ENCODE assay signal across 1 fruit fly cellular context in genomic region chrX:5744992-5745732, dm6.
A peak's percentile ranks its signal among the peaks of the same experiment; 100 is the strongest.
TF ChIP-seq lines count a peak whose summit lies in the region.

No protein-coding gene starts in this region.

TF ChIP-seq in whole organism, embryonic, 481 proteins besides CTCF, POLR2A, EP300 and RAD21 (continued from another document):
- TF ChIP-seq CG6689 (GFP tag; IDR thresholded peaks at IDR 0.05; lab: Robert Waterston, UW) = 0 out of 2 replicates have a peak, but pooled peaks have one; percentile 7
- no peak for TF ChIP-seq gce (GFP tag; IDR thresholded peaks at IDR 0.05; lab: Robert Waterston, UW)
- no peak for TF ChIP-seq CG43689 (GFP tag; IDR thresholded peaks at IDR 0.05; lab: Robert Waterston, UW)
- peak; percentile 5 for TF ChIP-seq Myb (GFP tag; optimal IDR thresholded peaks at IDR 0.05; lab: Kevin White, UChicago)
- TF ChIP-seq sens (GFP tag; lab: Kevin White, UChicago) = peak; percentile 84
- TF ChIP-seq mirr (GFP tag; optimal IDR thresholded peaks at IDR 0.05; lab: Kevin White, UChicago) = no peak
- no peak for TF ChIP-seq Nf-YA (GFP tag; IDR thresholded peaks at IDR 0.05; lab: Robert Waterston, UW)
- TF ChIP-seq CG42726 (GFP tag; IDR thresholded peaks at IDR 0.05; lab: Robert Waterston, UW; ENCODE audit: partially characterized antibody) = 0 out of 2 replicates have a peak, but pooled peaks have one; percentile 23
- TF ChIP-seq dimm (GFP tag; IDR thresholded peaks at IDR 0.05; lab: Robert Waterston, UW) = no peak
- TF ChIP-seq CG11504 (tag; optimal IDR thresholded peaks at IDR 0.05; lab: Kevin White, UChicago) = peak; percentile 17
- peak; percentile 40; the same call in 2 of the 3 replicates for TF ChIP-seq HLH4C (GFP tag; IDR thresholded peaks at IDR 0.05; lab: Robert Waterston, UW; ENCODE audit: partially characterized antibody)
- TF ChIP-seq CG32767 (GFP tag; IDR thresholded peaks at IDR 0.05; lab: Robert Waterston, UW) = no peak
- no peak for TF ChIP-seq CG11093 (GFP tag; IDR thresholded peaks at IDR 0.05; lab: Robert Waterston, UW)
- peak; percentile 11 for TF ChIP-seq CG15514 (GFP tag; optimal IDR thresholded peaks at IDR 0.05; lab: Kevin White, UChicago)
- no peak for TF ChIP-seq CG10431 (GFP tag; optimal IDR thresholded peaks at IDR 0.05; lab: Kevin White, UChicago)
- no peak for TF ChIP-seq CG4730 (GFP tag; IDR thresholded peaks at IDR 0.05; lab: Robert Waterston, UW)
- TF ChIP-seq Adf1 (GFP tag; IDR thresholded peaks at IDR 0.05; lab: Robert Waterston, UW) = peak; percentile 73
- TF ChIP-seq CG5245 (GFP tag; optimal IDR thresholded peaks at IDR 0.05; lab: Kevin White, UChicago) = no peak
- TF ChIP-seq trh (GFP tag; optimal IDR thresholded peaks at IDR 0.05; lab: Kevin White, UChicago) = no peak
- TF ChIP-seq CG2129 (GFP tag; IDR thresholded peaks at IDR 0.05; lab: Robert Waterston, UW; ENCODE audit: partially characterized antibody) = no peak
- peak; percentile 58 for TF ChIP-seq Rfx (GFP tag; IDR thresholded peaks at IDR 0.05; lab: Robert Waterston, UW)
- TF ChIP-seq rib (GFP tag; IDR thresholded peaks at IDR 0.05; lab: Robert Waterston, UW) = no peak
- TF ChIP-seq Taf1 (GFP tag; IDR thresholded peaks at IDR 0.05; lab: Robert Waterston, UW) = no peak
- TF ChIP-seq Ets97D (GFP tag; optimal IDR thresholded peaks at IDR 0.05; lab: Kevin White, UChicago) = no peak
- TF ChIP-seq CG8089 (GFP tag; optimal IDR thresholded peaks at IDR 0.05; lab: Kevin White, UChicago) = no peak
- peak; percentile 50; the same call in 1 of the 3 replicates for TF ChIP-seq CG16813 (GFP tag; IDR thresholded peaks at IDR 0.05; lab: Robert Waterston, UW; ENCODE audit: partially characterized antibody)
- peak; percentile 70 for TF ChIP-seq Bgb (GFP tag; IDR thresholded peaks at IDR 0.05; lab: Robert Waterston, UW; ENCODE audit: partially characterized antibody)
- TF ChIP-seq Hand (GFP tag; optimal IDR thresholded peaks at IDR 0.05; lab: Kevin White, UChicago) = no peak
- peak; percentile 4 for TF ChIP-seq D19A (tag; optimal IDR thresholded peaks at IDR 0.05; lab: Kevin White, UChicago)
- no peak for TF ChIP-seq CG31388 (GFP tag; optimal IDR thresholded peaks at IDR 0.05; lab: Kevin White, UChicago)
- TF ChIP-seq fd64A (GFP tag; optimal IDR thresholded peaks at IDR 0.05; lab: Kevin White, UChicago) = no peak
- TF ChIP-seq CG18262 (tag; optimal IDR thresholded peaks at IDR 0.05; lab: Kevin White, UChicago) = peak; percentile 37
- TF ChIP-seq CG34224 (GFP tag; IDR thresholded peaks at IDR 0.05; lab: Robert Waterston, UW; ENCODE audit: partially characterized antibody) = peak; percentile 68
- peak; percentile 75 for TF ChIP-seq Med (GFP tag; lab: Kevin White, UChicago)
- TF ChIP-seq nom (GFP tag; optimal IDR thresholded peaks at IDR 0.05; lab: Kevin White, UChicago) = no peak
- TF ChIP-seq Meics (GFP tag; optimal IDR thresholded peaks at IDR 0.05; lab: Kevin White, UChicago) = peak; percentile 17
- TF ChIP-seq CG33213 (GFP tag; optimal IDR thresholded peaks at IDR 0.05; lab: Kevin White, UChicago) = no peak
- TF ChIP-seq zen2 (GFP tag; IDR thresholded peaks at IDR 0.05; lab: Robert Waterston, UW; ENCODE audit: partially characterized antibody) = peak; percentile 34; the same call in 1 of the 3 replicates
- TF ChIP-seq CG3065 (GFP tag; optimal IDR thresholded peaks at IDR 0.05; lab: Kevin White, UChicago) = no peak
- TF ChIP-seq BEAF-32 (GFP tag; optimal IDR thresholded peaks at IDR 0.05; lab: Kevin White, UChicago) = peak; percentile 79
- peak; percentile 12; the same call in 1 of the 2 replicates for TF ChIP-seq CG9215 (GFP tag; IDR thresholded peaks at IDR 0.05; lab: Robert Waterston, UW)
- TF ChIP-seq D (optimal IDR thresholded peaks at IDR 0.05; lab: Kevin White, UChicago) = no peak
- TF ChIP-seq D (GFP tag; optimal IDR thresholded peaks at IDR 0.05; lab: Kevin White, UChicago) = peak; percentile 15
- TF ChIP-seq CG4404 (GFP tag; IDR thresholded peaks at IDR 0.05; lab: Robert Waterston, UW) = no peak
- no peak for TF ChIP-seq CG8281 (tag; optimal IDR thresholded peaks at IDR 0.05; lab: Kevin White, UChicago)
- no peak for TF ChIP-seq CG14050 (GFP tag; IDR thresholded peaks at IDR 0.05; lab: Robert Waterston, UW)
- no peak for TF ChIP-seq unpg (GFP tag; optimal IDR thresholded peaks at IDR 0.05; lab: Kevin White, UChicago)
- peak; percentile 9; the same call in 1 of the 2 replicates for TF ChIP-seq Drgx (GFP tag; IDR thresholded peaks at IDR 0.05; lab: Robert Waterston, UW)
- no peak for TF ChIP-seq zf30C (GFP tag; optimal IDR thresholded peaks at IDR 0.05; lab: Kevin White, UChicago)
